Fruit fly (Drosophila melanogaster) whole organism, prepupa: Measurements from ENCODE around the gene CG31960.

Experiments used
- CG10631 ChIP-seq: fragments of 200-800 bp; sonication (Bioruptor generic); optimal IDR thresholded peaks from 2 replicates; lab custom pipeline; 2016; ENCODE audit warnings: missing biosample characterization, missing genetic modification characterization
- CG11294 ChIP-seq: fragments of 200-800 bp; sonication (Bioruptor generic); IDR thresholded peaks from 2 replicates; pipeline ENCODE4 v1.3.6; 2022; ENCODE audit warnings: missing biosample characterization, missing genetic modification characterization
- CG11762 ChIP-seq: fragments of 200-800 bp; sonication (Bioruptor generic); optimal IDR thresholded peaks from 3 replicates; lab custom pipeline; 2016; ENCODE audit warnings: missing biosample characterization, missing genetic modification characterization; ENCODE audit not compliant: insufficient read depth
- CG3032 ChIP-seq: fragments of 200-800 bp; optimal IDR thresholded peaks from 2 replicates; lab custom pipeline; 2019; ENCODE audit warnings: missing biosample characterization, mild to moderate bottlenecking, missing genetic modification characterization, moderate library complexity
- CG31627 ChIP-seq: fragments of 200-800 bp; sonication (Bioruptor generic); optimal IDR thresholded peaks from 3 replicates; lab custom pipeline; 2016; ENCODE audit warnings: missing biosample characterization, missing genetic modification characterization
- CG32006 ChIP-seq: fragments of 200-800 bp; sonication (Bioruptor generic); optimal IDR thresholded peaks from 3 replicates; lab custom pipeline; 2017; ENCODE audit warnings: missing biosample characterization, mild to moderate bottlenecking, missing genetic modification characterization
- CG34406 ChIP-seq: fragments of 200-800 bp; sonication (Bioruptor generic); optimal IDR thresholded peaks from 3 replicates; lab custom pipeline; 2016; ENCODE audit warnings: missing biosample characterization, missing genetic modification characterization
- CG3919 ChIP-seq: fragments of 200-800 bp; sonication (Bioruptor generic); optimal IDR thresholded peaks from 3 replicates; lab custom pipeline; 2016; ENCODE audit warnings: missing biosample characterization, missing genetic modification characterization
- CG4318 ChIP-seq: fragments of 200-800 bp; sonication (Bioruptor generic); optimal IDR thresholded peaks from 3 replicates; lab custom pipeline; 2017; ENCODE audit warnings: missing biosample characterization, mild to moderate bottlenecking, missing genetic modification characterization
- CG6276 ChIP-seq: fragments of 200-800 bp; sonication (Bioruptor generic); optimal IDR thresholded peaks from 2 replicates; lab custom pipeline; 2017; ENCODE audit warnings: missing biosample characterization, mild to moderate bottlenecking, missing genetic modification characterization
- CG6808 ChIP-seq: fragments of 200-800 bp; sonication (Bioruptor generic); optimal IDR thresholded peaks from 3 replicates; lab custom pipeline; 2017; ENCODE audit warnings: missing biosample characterization, missing genetic modification characterization, mild to moderate bottlenecking, moderate library complexity, missing genetic modification reagents
- CG6854 ChIP-seq: fragments of 200-800 bp; sonication (Bioruptor generic); optimal IDR thresholded peaks from 2 replicates; lab custom pipeline; 2017; ENCODE audit warnings: missing biosample characterization, mild to moderate bottlenecking, missing genetic modification characterization
- CG7368 ChIP-seq: fragments of 200-800 bp; sonication (Bioruptor generic); optimal IDR thresholded peaks from 3 replicates; lab custom pipeline; 2016; ENCODE audit warnings: missing biosample characterization, missing genetic modification characterization
- CG8319 ChIP-seq: fragments of 200-800 bp; sonication (Bioruptor generic); optimal IDR thresholded peaks from 3 replicates; lab custom pipeline; 2016; ENCODE audit warnings: missing biosample characterization, missing genetic modification characterization
- CG8632 ChIP-seq: fragments of 200-800 bp; sonication (Bioruptor generic); optimal IDR thresholded peaks from 3 replicates; lab custom pipeline; 2016; ENCODE audit warnings: missing biosample characterization, missing genetic modification characterization
- Eip93F ChIP-seq: fragments of 200-800 bp; sonication (Bioruptor generic); optimal IDR thresholded peaks from 2 replicates; lab custom pipeline; 2016; ENCODE audit warnings: missing biosample characterization, mild to moderate bottlenecking, missing genetic modification characterization
- Ets21C ChIP-seq: fragments of 200-800 bp; sonication (Bioruptor generic); optimal IDR thresholded peaks from 3 replicates; lab custom pipeline; 2016; ENCODE audit warnings: missing biosample characterization, missing genetic modification characterization
- Gug ChIP-seq: fragments of 200-800 bp; sonication (Bioruptor generic); IDR thresholded peaks from 2 replicates; pipeline ENCODE4 v1.3.6; 2022; ENCODE audit warnings: missing biosample characterization, missing genetic modification characterization
- Hr38 ChIP-seq: sonication (Bioruptor generic); optimal IDR thresholded peaks from 2 replicates; lab custom pipeline; 2016; ENCODE audit warnings: missing biosample characterization, missing genetic modification characterization
- Hr39 ChIP-seq: fragments of 200-800 bp; sonication (Bioruptor generic); optimal IDR thresholded peaks from 2 replicates; lab custom pipeline; 2016; ENCODE audit warnings: missing biosample characterization, missing genetic modification characterization
- Hr4 ChIP-seq: fragments of 200-800 bp; sonication (Bioruptor generic); optimal IDR thresholded peaks from 3 replicates; lab custom pipeline; 2016; ENCODE audit warnings: missing biosample characterization, missing genetic modification characterization
- Lpt ChIP-seq: fragments of 200-800 bp; sonication (Bioruptor generic); optimal IDR thresholded peaks from 3 replicates; lab custom pipeline; 2016; ENCODE audit warnings: missing biosample characterization, missing genetic modification characterization
- OdsH ChIP-seq: fragments of 200-800 bp; sonication (Bioruptor generic); optimal IDR thresholded peaks from 3 replicates; lab custom pipeline; 2016; ENCODE audit warnings: missing biosample characterization, missing genetic modification characterization
- Sox102F ChIP-seq: fragments of 200-800 bp; sonication (Bioruptor generic); optimal IDR thresholded peaks from 2 replicates; lab custom pipeline; 2016; ENCODE audit warnings: missing biosample characterization, mild to moderate bottlenecking, missing genetic modification characterization
- Sox14 ChIP-seq: fragments of 200-800 bp; sonication (Bioruptor generic); optimal IDR thresholded peaks from 3 replicates; lab custom pipeline; 2016; ENCODE audit warnings: missing biosample characterization, missing genetic modification characterization
- Sox15 ChIP-seq: fragments of 200-800 bp; sonication (Bioruptor generic); optimal IDR thresholded peaks from 3 replicates; lab custom pipeline; 2016; ENCODE audit warnings: missing biosample characterization, missing genetic modification characterization
- achi ChIP-seq: fragments of 200-800 bp; sonication (Bioruptor generic); optimal IDR thresholded peaks from 3 replicates; lab custom pipeline; 2016; ENCODE audit warnings: missing biosample characterization, missing genetic modification characterization
- acj6 ChIP-seq: fragments of 200-800 bp; sonication (Bioruptor generic); optimal IDR thresholded peaks from 3 replicates; lab custom pipeline; 2016; ENCODE audit warnings: missing biosample characterization, missing genetic modification characterization
- cyc ChIP-seq: fragments of 200-800 bp; sonication (Bioruptor generic); optimal IDR thresholded peaks from 3 replicates; lab custom pipeline; 2016; ENCODE audit warnings: missing biosample characterization, missing genetic modification characterization
- dac ChIP-seq: fragments of 200-800 bp; sonication (Bioruptor generic); optimal IDR thresholded peaks from 2 replicates; lab custom pipeline; 2017; ENCODE audit warnings: missing biosample characterization, mild to moderate bottlenecking, missing genetic modification characterization
- dsx ChIP-seq: fragments of 200-800 bp; optimal IDR thresholded peaks from 3 replicates; lab custom pipeline; 2019; ENCODE audit warnings: missing biosample characterization, mild to moderate bottlenecking, missing genetic modification characterization, moderate library complexity; ENCODE audit not compliant: poor library complexity, severe bottlenecking
- eg ChIP-seq: fragments of 200-800 bp; sonication (Bioruptor generic); IDR thresholded peaks from 3 replicates; pipeline ENCODE4 v1.3.6; 2022; ENCODE audit warnings: missing biosample characterization, missing genetic modification characterization
- fd59A ChIP-seq: fragments of 200-800 bp; sonication (Bioruptor generic); optimal IDR thresholded peaks from 2 replicates; lab custom pipeline; 2017; ENCODE audit warnings: missing biosample characterization, mild to moderate bottlenecking, missing genetic modification characterization, missing genetic modification reagents
- fd85E ChIP-seq: fragments of 200-800 bp; sonication (Bioruptor generic); optimal IDR thresholded peaks from 3 replicates; lab custom pipeline; 2016; ENCODE audit warnings: missing biosample characterization, missing genetic modification characterization
- lz ChIP-seq: fragments of 200-800 bp; sonication (Bioruptor generic); optimal IDR thresholded peaks from 3 replicates; lab custom pipeline; 2016; ENCODE audit warnings: missing biosample characterization, missing genetic modification characterization
- net ChIP-seq: fragments of 200-800 bp; sonication (Bioruptor generic); optimal IDR thresholded peaks from 3 replicates; lab custom pipeline; 2016; ENCODE audit warnings: missing biosample characterization, missing genetic modification characterization
- pdm3 ChIP-seq: fragments of 200-800 bp; sonication (Bioruptor generic); optimal IDR thresholded peaks from 3 replicates; lab custom pipeline; 2016; ENCODE audit warnings: missing biosample characterization, missing genetic modification characterization
- salr ChIP-seq, 2 experiments: fragments of 200-800 bp; sonication (Bioruptor generic); optimal IDR thresholded peaks; 3 replicates each; lab custom pipeline; 2016 to 2018; ENCODE audit warnings: missing biosample characterization in 2 of 2, missing genetic modification characterization in 2 of 2, mild to moderate bottlenecking in 1 of 2
- spab ChIP-seq: fragments of 200-800 bp; sonication (Bioruptor generic); optimal IDR thresholded peaks from 2 replicates; lab custom pipeline; 2017; ENCODE audit warnings: missing biosample characterization, mild to moderate bottlenecking, missing genetic modification characterization, missing genetic modification reagents
- ss ChIP-seq, 2 experiments: fragments of 200-800 bp; sonication (Bioruptor generic); optimal IDR thresholded peaks; 2 replicates in 1 of 2; 3 replicates in 1 of 2; lab custom pipeline; 2017 to 2018; ENCODE audit warnings: mild to moderate bottlenecking in 2 of 2, missing biosample characterization in 2 of 2, missing genetic modification characterization in 2 of 2, moderate library complexity in 1 of 2
- svp ChIP-seq: fragments of 200-800 bp; sonication (Bioruptor generic); peaks from one replicate; lab custom pipeline; 2016; ENCODE audit warnings: missing biosample characterization, missing genetic modification characterization
- topi ChIP-seq: fragments of 200-800 bp; sonication (Bioruptor generic); optimal IDR thresholded peaks from 3 replicates; lab custom pipeline; 2016; ENCODE audit warnings: missing biosample characterization, missing genetic modification characterization
- vri ChIP-seq: fragments of 200-800 bp; sonication (Bioruptor generic); optimal IDR thresholded peaks from 3 replicates; lab custom pipeline; 2016; ENCODE audit warnings: missing biosample characterization, mild to moderate bottlenecking, missing genetic modification characterization

CG31960 gene

dm6 chr2L:3776614-3777196 lies 8.0 kb upstream of the CG31960 start (continued):
- peak; percentile 53 for TF ChIP-seq Sox14
- peak; percentile 91 for TF ChIP-seq CG32006 (GFP tag; lab: Kevin White, UChicago)
- no peak for TF ChIP-seq fd85E (GFP tag; lab: Kevin White, UChicago)
- TF ChIP-seq CG34406 = peak; percentile 89
- TF ChIP-seq acj6 (GFP tag; lab: Kevin White, UChicago) = peak; percentile 88
- peak; percentile 67 for TF ChIP-seq lz (GFP tag; lab: Kevin White, UChicago)
- peak; percentile 69 for TF ChIP-seq CG6854 (GFP tag; lab: Kevin White, UChicago)
- peak; percentile 82 for TF ChIP-seq CG11762 (GFP tag; lab: Kevin White, UChicago)
- TF ChIP-seq OdsH (GFP tag; lab: Kevin White, UChicago) = peak; percentile 84
- TF ChIP-seq pdm3 (GFP tag; lab: Kevin White, UChicago) = peak; percentile 71
- TF ChIP-seq fd59A (GFP tag; lab: Kevin White, UChicago) = peak; percentile 75
- TF ChIP-seq CG6276 (GFP tag; lab: Kevin White, UChicago) = peak; percentile 81
- TF ChIP-seq Gug (GFP tag; lab: Robert Waterston, UW) = peak; percentile 89
- peak; percentile 68 for TF ChIP-seq vri
- peak; percentile 90 for TF ChIP-seq CG8632
- peak; percentile 48 for TF ChIP-seq Sox15 (GFP tag; lab: Kevin White, UChicago)
- peak; percentile 87 to 92 for TF ChIP-seq ss (GFP tag; optimal IDR thresholded peaks at IDR 0.05; lab: Kevin White, UChicago)
- TF ChIP-seq CG11294 = peak; percentile 78
- TF ChIP-seq CG7368 (GFP tag; lab: Kevin White, UChicago) = peak; percentile 47
- peak; percentile 78 for TF ChIP-seq Hr4 (GFP tag; lab: Kevin White, UChicago)
- peak; percentile 84 for TF ChIP-seq Lpt
- peak; percentile 83 for TF ChIP-seq spab (GFP tag; lab: Kevin White, UChicago)
- TF ChIP-seq, all 60 proteins: peak for 58

dm6 chr2L:3777485-3777884 lies 7.3 kb upstream of the CG31960 start:
- no peak for TF ChIP-seq CG3919
- no peak for TF ChIP-seq CG3032 (tag; lab: Kevin White, UChicago)
- no peak for TF ChIP-seq dsx
- no peak for TF ChIP-seq Gug (GFP tag; lab: Robert Waterston, UW)
- no peak for TF ChIP-seq Sox102F (GFP tag; lab: Kevin White, UChicago)
- TF ChIP-seq CG34406 = no peak
- TF ChIP-seq Sox14 = no peak
- no peak for TF ChIP-seq CG6276 (GFP tag; lab: Kevin White, UChicago)
- TF ChIP-seq CG10631 (GFP tag; lab: Kevin White, UChicago) = no peak
- TF ChIP-seq dac (GFP tag; lab: Kevin White, UChicago) = no peak
- no peak for TF ChIP-seq eg
- no peak for TF ChIP-seq Hr39
- TF ChIP-seq cyc (GFP tag; lab: Kevin White, UChicago) = no peak
- no peak for TF ChIP-seq CG8632

dm6 chr2L:3778157-3779060 lies 6.3 kb upstream of the CG31960 start:
- TF ChIP-seq svp (GFP tag; lab: Kevin White, UChicago) = peak; percentile 78
- TF ChIP-seq dsx = peak; percentile 76
- TF ChIP-seq Hr4 (GFP tag; lab: Kevin White, UChicago) = peak; percentile 67
- TF ChIP-seq Sox102F (GFP tag; lab: Kevin White, UChicago) = peak; percentile 87
- TF ChIP-seq salr (GFP tag; optimal IDR thresholded peaks at IDR 0.05; lab: Kevin White, UChicago) = peak; percentile 58 to 68
- TF ChIP-seq topi = peak; percentile 79
- TF ChIP-seq CG4318 = peak; percentile 78
- peak; percentile 79 for TF ChIP-seq net
- peak; percentile 85 for TF ChIP-seq acj6 (GFP tag; lab: Kevin White, UChicago)
- peak; percentile 36 for TF ChIP-seq Sox15 (GFP tag; lab: Kevin White, UChicago)
- TF ChIP-seq Ets21C (GFP tag; lab: Kevin White, UChicago) = peak; percentile 60
- peak; percentile 88 for TF ChIP-seq CG32006 (GFP tag; lab: Kevin White, UChicago)
- peak; percentile 71 for TF ChIP-seq CG6276 (GFP tag; lab: Kevin White, UChicago)
- TF ChIP-seq achi (GFP tag; lab: Kevin White, UChicago) = peak; percentile 82
- TF ChIP-seq CG6854 (GFP tag; lab: Kevin White, UChicago) = peak; percentile 49
- TF ChIP-seq CG8319 (GFP tag; lab: Kevin White, UChicago) = peak; percentile 47
- peak; percentile 55 for TF ChIP-seq CG31627
- peak; percentile 81 for TF ChIP-seq CG6808 (GFP tag; lab: Kevin White, UChicago)
- peak; percentile 11 for TF ChIP-seq Eip93F (GFP tag; lab: Kevin White, UChicago)
- peak; percentile 36 for TF ChIP-seq fd85E (GFP tag; lab: Kevin White, UChicago)
- TF ChIP-seq pdm3 (GFP tag; lab: Kevin White, UChicago) = peak; percentile 51
- peak; percentile 57 for TF ChIP-seq cyc (GFP tag; lab: Kevin White, UChicago)
- TF ChIP-seq Hr38 (GFP tag; lab: Kevin White, UChicago) = no peak
- TF ChIP-seq CG10631 (GFP tag; lab: Kevin White, UChicago) = peak; percentile 86
- TF ChIP-seq CG3919 = peak; percentile 87
